Fruit fly (Drosophila melanogaster) whole organism, embryonic: ENCODE data around the gene Atg14.
A peak's percentile ranks its signal among the peaks of the same experiment; 100 is the strongest.

ENCODE experiments used
- CG10267 ChIP-seq: fragments of 200-800 bp; sonication (Bioruptor generic); optimal IDR thresholded peaks from 2 replicates; lab custom pipeline; 2018; ENCODE audit warnings: missing biosample characterization, mild to moderate bottlenecking, missing genetic modification characterization, moderate library complexity
- CG11560 ChIP-seq: fragments of 200-800 bp; sonication (Bioruptor generic); IDR thresholded peaks from 3 replicates; pipeline ENCODE4 v1.3.6; 2022; ENCODE audit warnings: missing biosample characterization, missing genetic modification characterization
- CG11695 ChIP-seq: fragments of 200-800 bp; sonication (Bioruptor generic); IDR thresholded peaks from 3 replicates; pipeline ENCODE4 v1.3.6; 2022; ENCODE audit warnings: missing biosample characterization, missing genetic modification characterization
- CG13123 ChIP-seq: fragments of 200-800 bp; sonication (Bioruptor generic); optimal IDR thresholded peaks from 2 replicates; lab custom pipeline; 2016; ENCODE audit warnings: missing biosample characterization, missing genetic modification characterization
- CG13424 ChIP-seq: fragments of 200-800 bp; sonication (Bioruptor generic); optimal IDR thresholded peaks from 2 replicates; lab custom pipeline; 2019; ENCODE audit warnings: missing biosample characterization, mild to moderate bottlenecking, missing genetic modification characterization, moderate library complexity
- CG1603 ChIP-seq: fragments of 200-800 bp; sonication (Bioruptor generic); optimal IDR thresholded peaks from 2 replicates; lab custom pipeline; 2019; ENCODE audit warnings: missing biosample characterization, mild to moderate bottlenecking, missing genetic modification characterization, moderate library complexity
- CG16813 ChIP-seq: fragments of 200-800 bp; sonication (Bioruptor generic); IDR thresholded peaks from 3 replicates; pipeline ENCODE4 v1.3.6; 2022; ENCODE audit warnings: missing biosample characterization, missing genetic modification characterization; ENCODE audit not compliant: partially characterized antibody
- CG17385 ChIP-seq: fragments of 200-800 bp; sonication (Bioruptor generic); optimal IDR thresholded peaks from 3 replicates; lab custom pipeline; 2018; ENCODE audit warnings: missing biosample characterization, mild to moderate bottlenecking, missing genetic modification characterization
- CG17912 ChIP-seq: fragments of 200-800 bp; sonication (Bioruptor generic); optimal IDR thresholded peaks from 2 replicates; lab custom pipeline; 2018; ENCODE audit warnings: missing biosample characterization, mild to moderate bottlenecking, missing genetic modification characterization
- CG18476 ChIP-seq: fragments of 200-800 bp; sonication (Bioruptor generic); optimal IDR thresholded peaks from 2 replicates; lab custom pipeline; 2016; ENCODE audit warnings: missing biosample characterization, mild to moderate bottlenecking, missing genetic modification characterization
- CG2120 ChIP-seq: fragments of 200-800 bp; sonication (Bioruptor generic); optimal IDR thresholded peaks from 3 replicates; lab custom pipeline; 2016; ENCODE audit warnings: missing biosample characterization, missing genetic modification characterization
- CG2712 ChIP-seq: fragments of 200-800 bp; optimal IDR thresholded peaks from 3 replicates; lab custom pipeline; 2019; ENCODE audit warnings: missing biosample characterization, mild to moderate bottlenecking, missing genetic modification characterization, moderate library complexity
- CG2889 ChIP-seq: fragments of 200-800 bp; sonication (Bioruptor generic); IDR thresholded peaks from 3 replicates; pipeline ENCODE4 v1.3.6; 2022; ENCODE audit warnings: missing biosample characterization, missing genetic modification characterization
- CG32772 ChIP-seq: fragments of 200-800 bp; sonication (Bioruptor generic); IDR thresholded peaks from 2 replicates; pipeline ENCODE4 v1.3.6; 2022; ENCODE audit warnings: missing biosample characterization, missing genetic modification characterization
- CG3281 ChIP-seq: fragments of 200-800 bp; sonication (Bioruptor generic); optimal IDR thresholded peaks from 3 replicates; lab custom pipeline; 2017; ENCODE audit warnings: missing biosample characterization, mild to moderate bottlenecking, missing genetic modification characterization
- CG4707 ChIP-seq: fragments of 200-800 bp; sonication (Bioruptor generic); optimal IDR thresholded peaks from 2 replicates; lab custom pipeline; 2018; ENCODE audit warnings: missing biosample characterization, mild to moderate bottlenecking, missing genetic modification characterization, moderate library complexity
- CG7963 ChIP-seq: fragments of 200-800 bp; sonication (Bioruptor generic); IDR thresholded peaks from 3 replicates; pipeline ENCODE4 v1.3.6; 2022; ENCODE audit warnings: missing biosample characterization, missing genetic modification characterization; ENCODE audit not compliant: partially characterized antibody
- CG9727 ChIP-seq: fragments of 200-800 bp; sonication (Bioruptor generic); optimal IDR thresholded peaks from 3 replicates; lab custom pipeline; 2017; ENCODE audit warnings: missing biosample characterization, mild to moderate bottlenecking, missing genetic modification characterization
- Camta ChIP-seq: fragments of 200-800 bp; sonication (Bioruptor generic); optimal IDR thresholded peaks from 2 replicates; lab custom pipeline; 2016; ENCODE audit warnings: missing biosample characterization, missing genetic modification characterization
- Dfd ChIP-seq, 2 experiments: fragments of >200 bp; optimal IDR thresholded peaks; 2 replicates each; lab custom pipeline; 2017; ENCODE audit warnings: missing biosample characterization in 2 of 2, missing genetic modification characterization in 2 of 2
- Dip2 ChIP-seq: fragments of 200-800 bp; sonication (Bioruptor generic); IDR thresholded peaks from 2 replicates; pipeline ENCODE4 v1.3.6; 2022; ENCODE audit warnings: missing biosample characterization, missing genetic modification characterization
- Dll ChIP-seq: fragments of 200-800 bp; sonication (Bioruptor generic); IDR thresholded peaks from 4 replicates; pipeline ENCODE4 v1.3.6; 2022; ENCODE audit warnings: missing biosample characterization, missing genetic modification characterization; ENCODE audit not compliant: partially characterized antibody
- Doc3 ChIP-seq: fragments of 200-800 bp; sonication (Bioruptor generic); IDR thresholded peaks from 3 replicates; pipeline ENCODE4 v1.3.6; 2022; ENCODE audit warnings: missing biosample characterization, missing genetic modification characterization; ENCODE audit not compliant: partially characterized antibody
- Dp ChIP-seq: fragments of 200-800 bp; sonication (Bioruptor generic); optimal IDR thresholded peaks from 2 replicates; lab custom pipeline; 2018; ENCODE audit warnings: missing biosample characterization, mild to moderate bottlenecking, missing genetic modification characterization, moderate library complexity
- GATAe ChIP-seq: fragments of 200-800 bp; sonication (Bioruptor generic); conservative IDR thresholded peaks from 2 replicates; pipeline ENCODE4 v1.3.6; 2022; ENCODE audit warnings: missing biosample characterization, missing genetic modification characterization
- HLH3B ChIP-seq: fragments of 200-800 bp; sonication (Bioruptor generic); IDR thresholded peaks from 2 replicates; pipeline ENCODE4 v1.3.6; 2022; ENCODE audit warnings: missing biosample characterization, missing genetic modification characterization
- Hsf ChIP-seq: fragments of 200-800 bp; sonication (Bioruptor generic); optimal IDR thresholded peaks from 3 replicates; lab custom pipeline; 2016; ENCODE audit warnings: missing biosample characterization, missing genetic modification characterization
- Sox102F ChIP-seq: fragments of 200-800 bp; sonication (Bioruptor generic); optimal IDR thresholded peaks from 2 replicates; lab custom pipeline; 2018; ENCODE audit warnings: missing biosample characterization, mild to moderate bottlenecking, missing genetic modification characterization, moderate library complexity
- Xbp1 ChIP-seq: fragments of 200-800 bp; sonication (Bioruptor generic); optimal IDR thresholded peaks from 3 replicates; lab custom pipeline; 2016; ENCODE audit warnings: missing biosample characterization, mild to moderate bottlenecking, missing genetic modification characterization
- Xrp1 ChIP-seq: fragments of 200-800 bp; sonication (Bioruptor generic); IDR thresholded peaks from 2 replicates; pipeline ENCODE4 v1.3.6; 2022; ENCODE audit warnings: missing biosample characterization, missing genetic modification characterization
- ci ChIP-seq: fragments of 200-800 bp; sonication (Bioruptor generic); IDR thresholded peaks from 3 replicates; pipeline ENCODE4 v1.3.6; 2022; ENCODE audit warnings: missing biosample characterization, missing genetic modification characterization
- dimm ChIP-seq: fragments of 200-800 bp; sonication (Bioruptor generic); IDR thresholded peaks from 2 replicates; pipeline ENCODE4 v1.3.6; 2022; ENCODE audit warnings: missing biosample characterization, missing genetic modification characterization
- dmrt99B ChIP-seq: fragments of 200-800 bp; sonication (Bioruptor generic); optimal IDR thresholded peaks from 2 replicates; lab custom pipeline; 2018; ENCODE audit warnings: missing biosample characterization, mild to moderate bottlenecking, missing genetic modification characterization, moderate library complexity
- dysf ChIP-seq: fragments of 200-800 bp; sonication (Bioruptor generic); IDR thresholded peaks from 3 replicates; pipeline ENCODE4 v1.3.6; 2022; ENCODE audit warnings: missing biosample characterization, missing genetic modification characterization
- emc ChIP-seq: fragments of 200-800 bp; sonication (Bioruptor generic); optimal IDR thresholded peaks from 2 replicates; lab custom pipeline; 2016; ENCODE audit warnings: missing biosample characterization, missing genetic modification characterization
- eve ChIP-seq, 2 experiments: fragments of >200 bp; optimal IDR thresholded peaks; 2 replicates each; lab custom pipeline; 2017; ENCODE audit warnings: missing biosample characterization in 2 of 2, missing genetic modification characterization in 2 of 2
- fd3F ChIP-seq: fragments of 200-800 bp; sonication (Bioruptor generic); optimal IDR thresholded peaks from 2 replicates; lab custom pipeline; 2018; ENCODE audit warnings: missing biosample characterization, mild to moderate bottlenecking, missing genetic modification characterization, moderate library complexity
- fd96Cb ChIP-seq: fragments of 200-800 bp; sonication (Bioruptor generic); optimal IDR thresholded peaks from 2 replicates; lab custom pipeline; 2018; ENCODE audit warnings: missing biosample characterization, mild to moderate bottlenecking, missing genetic modification characterization, moderate library complexity
- fu2 ChIP-seq: fragments of 200-800 bp; sonication (Bioruptor generic); optimal IDR thresholded peaks from 2 replicates; lab custom pipeline; 2016; ENCODE audit warnings: missing biosample characterization, missing genetic modification characterization
- grau ChIP-seq: fragments of 200-800 bp; optimal IDR thresholded peaks from 3 replicates; lab custom pipeline; 2019; ENCODE audit warnings: missing biosample characterization, mild to moderate bottlenecking, missing genetic modification characterization, moderate library complexity
- kni ChIP-seq: fragments of 200-800 bp; sonication (Bioruptor generic); optimal IDR thresholded peaks from 3 replicates; lab custom pipeline; 2017; ENCODE audit warnings: mild to moderate bottlenecking, missing biosample characterization, missing genetic modification reagents, missing genetic modification characterization
- lab ChIP-seq: fragments of 200-800 bp; sonication (Bioruptor generic); optimal IDR thresholded peaks from 3 replicates; lab custom pipeline; 2017; ENCODE audit warnings: missing biosample characterization, missing genetic modification characterization, mild to moderate bottlenecking, moderate library complexity, missing genetic modification reagents
- lilli ChIP-seq: fragments of 200-800 bp; sonication (Bioruptor generic); optimal IDR thresholded peaks from 3 replicates; lab custom pipeline; 2016; ENCODE audit warnings: missing biosample characterization, missing genetic modification characterization
- phol ChIP-seq: fragments of 200-800 bp; sonication (Bioruptor generic); optimal IDR thresholded peaks from 3 replicates; lab custom pipeline; 2018; ENCODE audit warnings: missing biosample characterization, mild to moderate bottlenecking, missing genetic modification characterization, moderate library complexity
- ranshi ChIP-seq: fragments of 200-800 bp; sonication (Bioruptor generic); IDR thresholded peaks from 2 replicates; pipeline ENCODE4 v1.3.6; 2022; ENCODE audit warnings: missing biosample characterization, missing genetic modification characterization
- sd ChIP-seq: fragments of 200-800 bp; sonication (Bioruptor generic); optimal IDR thresholded peaks from 3 replicates; lab custom pipeline; 2018; ENCODE audit warnings: missing biosample characterization, mild to moderate bottlenecking, missing genetic modification characterization, moderate library complexity
- sqz ChIP-seq: fragments of 200-800 bp; sonication (Bioruptor generic); optimal IDR thresholded peaks from 3 replicates; lab custom pipeline; 2018; ENCODE audit warnings: missing biosample characterization, mild to moderate bottlenecking, missing genetic modification characterization
- tap ChIP-seq: fragments of 200-800 bp; optimal IDR thresholded peaks from 3 replicates; lab custom pipeline; 2019; ENCODE audit warnings: missing biosample characterization, mild to moderate bottlenecking, missing genetic modification characterization, moderate library complexity
- yki ChIP-seq: fragments of >200 bp; optimal IDR thresholded peaks from 3 replicates; lab custom pipeline; 2018

Gene Atg14

DNA sequence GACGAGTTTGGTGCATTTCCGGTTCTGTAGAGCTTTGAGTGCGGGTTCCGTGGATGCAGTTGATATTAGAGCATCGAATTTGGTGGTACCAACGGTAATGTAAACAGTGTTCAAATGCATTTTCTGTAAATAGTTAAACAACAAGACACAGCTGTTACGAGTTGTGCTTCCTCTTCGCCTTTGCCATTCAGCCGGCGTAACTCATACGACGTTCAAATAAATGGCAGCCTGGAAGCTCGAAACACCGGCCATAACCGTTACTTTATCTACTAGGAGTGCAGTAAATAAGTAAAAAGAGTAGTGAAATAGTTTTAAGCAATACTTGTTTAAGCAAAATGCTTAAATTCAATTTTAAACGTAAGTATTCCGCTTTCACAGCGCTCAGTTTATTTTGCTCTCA lies 22.2 kb downstream of the Atg14 start, which contains the start of the genes Alg13 and superdeath (continued):
- peak; percentile 7 for TF ChIP-seq phol (tag; lab: Kevin White, UChicago)
- no peak for TF ChIP-seq CG13424 (tag; lab: Kevin White, UChicago)
- TF ChIP-seq fu2: no peak
- TF ChIP-seq CG17385 (GFP tag; lab: Kevin White, UChicago): peak; percentile 95
- TF ChIP-seq CG11560 (tag; lab: Robert Waterston, UW): no peak
- TF ChIP-seq yki (lab: Kevin White, UChicago): no peak
- no peak for TF ChIP-seq Camta (GFP tag; lab: Kevin White, UChicago)
- TF ChIP-seq ranshi (GFP tag; lab: Robert Waterston, UW): no peak
- TF ChIP-seq GATAe (GFP tag; lab: Robert Waterston, UW): no peak
- TF ChIP-seq emc (GFP tag; lab: Kevin White, UChicago): no peak
- TF ChIP-seq CG10267 (tag; lab: Kevin White, UChicago): no peak
- TF ChIP-seq CG4707 (GFP tag; lab: Kevin White, UChicago): no peak
- no peak for TF ChIP-seq CG13123 (GFP tag; lab: Kevin White, UChicago)
- no peak for TF ChIP-seq CG2120 (GFP tag; lab: Kevin White, UChicago)
- TF ChIP-seq CG2889 (GFP tag; lab: Robert Waterston, UW): no peak
- TF ChIP-seq tap (tag; lab: Kevin White, UChicago): no peak
- TF ChIP-seq sd (tag; lab: Kevin White, UChicago): no peak
- no peak for TF ChIP-seq CG17912 (GFP tag; lab: Kevin White, UChicago)
- no peak for TF ChIP-seq sqz (GFP tag; lab: Kevin White, UChicago)

DNA sequence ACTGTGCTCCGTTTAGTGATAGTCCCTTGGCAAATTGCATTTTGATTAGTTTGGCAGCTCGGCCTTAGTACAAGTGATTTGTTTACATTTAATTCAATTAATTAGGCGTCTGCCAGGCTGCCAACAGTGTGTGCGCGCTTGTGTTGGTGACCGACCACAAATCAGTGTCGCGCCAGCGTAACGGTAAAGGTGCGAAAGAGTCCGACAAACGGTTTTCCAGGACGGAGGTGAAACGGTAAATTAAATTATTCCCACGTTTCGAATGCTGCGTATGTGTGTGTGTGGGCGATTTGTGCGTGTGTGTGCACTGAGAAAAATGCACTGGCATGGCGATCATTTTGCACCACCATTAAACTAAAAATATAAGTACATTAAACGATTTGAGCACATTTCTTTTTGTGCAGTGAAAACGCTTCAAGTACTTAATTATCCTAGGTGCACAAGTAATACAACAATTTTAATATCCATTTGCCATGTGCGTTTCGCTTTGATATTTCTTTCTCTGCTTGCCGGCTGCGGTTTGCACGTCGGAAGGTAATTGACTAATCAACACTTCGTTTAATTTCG lies 22.9 kb downstream of the Atg14 start:
- TF ChIP-seq fd96Cb (tag; lab: Kevin White, UChicago) (peak; percentile 4), dysf (GFP tag; lab: Robert Waterston, UW) (peak; percentile 29; the same call in 1 of the 3 replicates), CG2712 (tag; lab: Kevin White, UChicago) (peak; percentile 4), grau (tag; lab: Kevin White, UChicago) (peak; percentile 39), eve (GFP tag; optimal IDR thresholded peaks at IDR 0.05; lab: Kevin White, UChicago) (no peak), kni (GFP tag; lab: Kevin White, UChicago) (no peak), dmrt99B (tag; lab: Kevin White, UChicago) (no peak), CG9727 (peak; percentile 28), CG32772 (0 out of 2 replicates have a peak, but pooled peaks have one; percentile 23), CG3281 (GFP tag; lab: Kevin White, UChicago) (peak; percentile 35), CG18476 (GFP tag; lab: Kevin White, UChicago) (no peak), Dp (no peak), ci (GFP tag; lab: Robert Waterston, UW) (0 out of 3 replicates have a peak, but pooled peaks have one; percentile 9), Doc3 (no peak), fd3F (GFP tag; lab: Kevin White, UChicago) (peak; percentile 26), dimm (no peak), HLH3B (peak; percentile 33; the same call in 1 of the 2 replicates), CG1603 (tag; lab: Kevin White, UChicago) (peak; percentile 41), CG7963 (no peak), Dfd (GFP tag; optimal IDR thresholded peaks at IDR 0.05; lab: Kevin White, UChicago) (no peak), Dip2 (GFP tag; lab: Robert Waterston, UW) (no peak), lilli (GFP tag; lab: Kevin White, UChicago) (peak; percentile 9), Hsf (GFP tag; lab: Kevin White, UChicago) (peak; percentile 38), lab (peak; percentile 4), CG11695 (0 out of 3 replicates have a peak, but pooled peaks have one; percentile 19), Xbp1 (peak; percentile 19), CG16813 (GFP tag; lab: Robert Waterston, UW) (0 out of 3 replicates have a peak, but pooled peaks have one; percentile 5), Dll (GFP tag; lab: Robert Waterston, UW) (no peak), Xrp1 (peak; percentile 19; the same call in 1 of the 2 replicates), Sox102F (peak; percentile 17)
